Fruit fly (Drosophila melanogaster) whole organism, prepupa: ENCODE measurements around the gene Samuel.
A peak's percentile ranks its signal among the peaks of the same experiment; 100 is the strongest.

ENCODE experiments used
- CG3919 ChIP-seq: fragments of 200-800 bp; sonication (Bioruptor generic); optimal IDR thresholded peaks from 3 replicates; lab custom pipeline; 2016; ENCODE audit warnings: missing biosample characterization, missing genetic modification characterization
- CG8632 ChIP-seq: fragments of 200-800 bp; sonication (Bioruptor generic); optimal IDR thresholded peaks from 3 replicates; lab custom pipeline; 2016; ENCODE audit warnings: missing biosample characterization, missing genetic modification characterization
- Eip75B ChIP-seq: fragments of 200-800 bp; sonication (Bioruptor generic); optimal IDR thresholded peaks from 3 replicates; lab custom pipeline; 2016; ENCODE audit warnings: missing biosample characterization, missing genetic modification characterization
- Hr4 ChIP-seq: fragments of 200-800 bp; sonication (Bioruptor generic); optimal IDR thresholded peaks from 3 replicates; lab custom pipeline; 2016; ENCODE audit warnings: missing biosample characterization, missing genetic modification characterization
- pdm3 ChIP-seq: fragments of 200-800 bp; sonication (Bioruptor generic); optimal IDR thresholded peaks from 3 replicates; lab custom pipeline; 2016; ENCODE audit warnings: missing biosample characterization, missing genetic modification characterization

- TF ChIP-seq CG8632 (GFP tag; lab: Kevin White, UChicago) (peak; percentile 10), Hr4 (GFP tag; lab: Kevin White, UChicago) (peak; percentile 49), Eip75B (peak; percentile 34), pdm3 (GFP tag; lab: Kevin White, UChicago) (peak; percentile 52), CG3919 (GFP tag; lab: Kevin White, UChicago) (peak; percentile 5)
Measured at dm6 chr2L:11073947-11074346, 7.1 kb upstream of the Samuel start.
